Fruit fly (Drosophila melanogaster) whole organism, wandering third instar larva: Measurements from ENCODE around the gene Traf-like.
A peak's percentile ranks its signal among the peaks of the same experiment; 100 is the strongest.

Experiments used
- Abd-B ChIP-seq: fragments of >200 bp; optimal IDR thresholded peaks from 2 replicates; lab custom pipeline; 2017; ENCODE audit warnings: missing biosample characterization, missing genetic modification characterization
- CG32264 ChIP-seq: fragments of 200-800 bp; sonication (Bioruptor generic); optimal IDR thresholded peaks from 2 replicates; lab custom pipeline; 2016; ENCODE audit warnings: missing biosample characterization, missing genetic modification characterization
- CG9705 ChIP-seq: fragments of 200-800 bp; sonication (Bioruptor generic); optimal IDR thresholded peaks from 2 replicates; lab custom pipeline; 2018; ENCODE audit warnings: missing biosample characterization, mild to moderate bottlenecking, missing genetic modification characterization
- CrebA ChIP-seq: fragments of 200-800 bp; sonication (Bioruptor generic); optimal IDR thresholded peaks from 2 replicates; lab custom pipeline; 2016; ENCODE audit warnings: missing biosample characterization, mild to moderate bottlenecking, missing genetic modification characterization, borderline replicate concordance
- Dfd ChIP-seq: fragments of >200 bp; optimal IDR thresholded peaks from 2 replicates; lab custom pipeline; 2017; ENCODE audit warnings: missing biosample characterization, missing genetic modification characterization
- Dif ChIP-seq: fragments of 200-275, 200-300 bp; sonication (Bioruptor generic); optimal IDR thresholded peaks from 2 replicates; lab custom pipeline; 2018; ENCODE audit warnings: missing biosample characterization, missing genetic modification characterization; ENCODE audit not compliant: partially characterized antibody
- GATAd ChIP-seq: sonication (Bioruptor generic); optimal IDR thresholded peaks from 2 replicates; lab custom pipeline; 2016; ENCODE audit warnings: missing biosample characterization, missing genetic modification characterization
- HLH106 ChIP-seq: fragments of 200-800 bp; optimal IDR thresholded peaks from 3 replicates; lab custom pipeline; 2019; ENCODE audit warnings: missing biosample characterization, mild to moderate bottlenecking, missing genetic modification characterization, moderate library complexity
- Hnf4 ChIP-seq: fragments of 200-800 bp; sonication (Bioruptor generic); optimal IDR thresholded peaks from 2 replicates; lab custom pipeline; 2016; ENCODE audit warnings: missing biosample characterization, mild to moderate bottlenecking, missing genetic modification characterization
- Hr78 ChIP-seq: fragments of >200 bp; optimal IDR thresholded peaks from 2 replicates; lab custom pipeline; 2017; ENCODE audit warnings: missing biosample characterization, missing genetic modification characterization
- Hr83 ChIP-seq: fragments of 200-300 bp; sonication (Bioruptor generic); optimal IDR thresholded peaks from 2 replicates; lab custom pipeline; 2016; ENCODE audit warnings: missing biosample characterization, mild to moderate bottlenecking, missing genetic modification characterization, moderate library complexity; ENCODE audit not compliant: poor library complexity, severe bottlenecking
- Jra ChIP-seq: sonication (Bioruptor generic); optimal IDR thresholded peaks from 2 replicates; lab custom pipeline; 2016; ENCODE audit warnings: missing biosample characterization, missing genetic modification characterization
- Mio ChIP-seq: sonication (Bioruptor generic); optimal IDR thresholded peaks from 2 replicates; lab custom pipeline; 2016; ENCODE audit warnings: missing biosample characterization, missing genetic modification characterization
- Myc ChIP-seq: fragments of >200 bp; optimal IDR thresholded peaks from 2 replicates; lab custom pipeline; 2017
- N ChIP-seq: fragments of >200 bp; optimal IDR thresholded peaks from 2 replicates; lab custom pipeline; 2018; ENCODE audit warnings: missing biosample characterization, missing external identifiers, missing genetic modification characterization
- OdsH ChIP-seq: fragments of 200-800 bp; sonication (Bioruptor generic); optimal IDR thresholded peaks from 2 replicates; lab custom pipeline; 2016; ENCODE audit warnings: missing biosample characterization, mild to moderate bottlenecking, missing genetic modification characterization
- Rel ChIP-seq, 2 experiments: fragments of 200-800 bp; sonication (Bioruptor generic) in 1 of 2; optimal IDR thresholded peaks; 2 replicates in 1 of 2; 3 replicates in 1 of 2; lab custom pipeline; 2016 to 2019; ENCODE audit warnings: mild to moderate bottlenecking in 2 of 2, missing biosample characterization in 2 of 2, missing genetic modification characterization in 2 of 2, moderate library complexity in 1 of 2
- Sp1 ChIP-seq: fragments of 200-800 bp; sonication (Bioruptor generic); optimal IDR thresholded peaks from 3 replicates; lab custom pipeline; 2019; ENCODE audit warnings: missing biosample characterization, mild to moderate bottlenecking, missing genetic modification characterization, moderate library complexity
- Vsx2 ChIP-seq: fragments of 200-300, 225-300 bp; sonication (Bioruptor generic); optimal IDR thresholded peaks from 2 replicates; lab custom pipeline; 2018; ENCODE audit warnings: missing biosample characterization, missing genetic modification characterization; ENCODE audit not compliant: partially characterized antibody
- br ChIP-seq: fragments of 200-800 bp; sonication (Bioruptor generic); optimal IDR thresholded peaks from 2 replicates; lab custom pipeline; 2016; ENCODE audit warnings: missing biosample characterization, missing genetic modification characterization
- brk ChIP-seq: fragments of 200-800 bp; sonication (Bioruptor generic); optimal IDR thresholded peaks from 2 replicates; lab custom pipeline; 2016; ENCODE audit warnings: missing biosample characterization, mild to moderate bottlenecking, missing genetic modification characterization
- dl ChIP-seq, 2 experiments: fragments of 175-275, 200-275 bp in 1 of 2; fragments of 200-275 bp in 1 of 2; sonication (Bioruptor generic); optimal IDR thresholded peaks; lab custom pipeline; 2018; ENCODE audit warnings: mild to moderate bottlenecking in 2 of 2, missing biosample characterization in 2 of 2, missing genetic modification characterization in 2 of 2, moderate library complexity in 2 of 2; ENCODE audit not compliant: partially characterized antibody in 2 of 2, insufficient read depth in 1 of 2
- dmrt93B ChIP-seq: fragments of 200-800 bp; sonication (Bioruptor generic); optimal IDR thresholded peaks from 2 replicates; lab custom pipeline; 2018; ENCODE audit warnings: missing biosample characterization, mild to moderate bottlenecking, missing genetic modification characterization
- dsf ChIP-seq: sonication (Bioruptor generic); optimal IDR thresholded peaks from 2 replicates; lab custom pipeline; 2016; ENCODE audit warnings: missing biosample characterization, missing genetic modification characterization, borderline replicate concordance
- ey ChIP-seq: fragments of 200-800 bp; sonication (Bioruptor generic); optimal IDR thresholded peaks from 2 replicates; lab custom pipeline; 2016; ENCODE audit warnings: missing biosample characterization, missing genetic modification characterization
- foxo ChIP-seq, 2 experiments: fragments of 200-800 bp; sonication (Bioruptor generic); optimal IDR thresholded peaks; 2 replicates in 1 of 2; 3 replicates in 1 of 2; lab custom pipeline; 2016 to 2017; ENCODE audit warnings: missing biosample characterization in 2 of 2, missing genetic modification characterization in 2 of 2
- fru ChIP-seq: fragments of 200-800 bp; sonication (Bioruptor generic); optimal IDR thresholded peaks from 3 replicates; lab custom pipeline; 2016; ENCODE audit warnings: missing biosample characterization, mild to moderate bottlenecking, missing genetic modification characterization
- h ChIP-seq: fragments of 200-800 bp; sonication (Bioruptor generic); optimal IDR thresholded peaks from 3 replicates; lab custom pipeline; 2016; ENCODE audit warnings: missing biosample characterization, mild to moderate bottlenecking, missing genetic modification characterization
- jim ChIP-seq: fragments of 175-275, 200-325 bp; sonication (Bioruptor generic); optimal IDR thresholded peaks from 2 replicates; lab custom pipeline; 2016; ENCODE audit warnings: missing biosample characterization, mild to moderate bottlenecking, missing genetic modification characterization
- lola ChIP-seq: fragments of >200 bp; optimal IDR thresholded peaks from 2 replicates; lab custom pipeline; 2017; ENCODE audit warnings: missing biosample characterization, missing genetic modification characterization
- pan ChIP-seq: fragments of >200 bp; optimal IDR thresholded peaks from 2 replicates; lab custom pipeline; 2017
- psq ChIP-seq: fragments of 200-800 bp; sonication (Bioruptor generic); optimal IDR thresholded peaks from 3 replicates; lab custom pipeline; 2017; ENCODE audit warnings: missing biosample characterization, mild to moderate bottlenecking, missing genetic modification characterization, moderate library complexity
- rgr ChIP-seq: fragments of 200-800 bp; sonication (Bioruptor generic); optimal IDR thresholded peaks from 3 replicates; lab custom pipeline; 2016; ENCODE audit warnings: missing biosample characterization, mild to moderate bottlenecking, missing genetic modification characterization
- sage ChIP-seq: fragments of 200-800 bp; sonication (Bioruptor generic); optimal IDR thresholded peaks from 2 replicates; lab custom pipeline; 2016; ENCODE audit warnings: missing biosample characterization, mild to moderate bottlenecking, missing genetic modification characterization
- sv ChIP-seq: fragments of 200-800 bp; sonication (Bioruptor generic); optimal IDR thresholded peaks from 3 replicates; lab custom pipeline; 2016; ENCODE audit warnings: missing biosample characterization, missing genetic modification characterization
- tai ChIP-seq: sonication (Bioruptor generic); optimal IDR thresholded peaks from 2 replicates; lab custom pipeline; 2016; ENCODE audit warnings: missing biosample characterization, missing genetic modification characterization
- usp ChIP-seq: fragments of >200 bp; optimal IDR thresholded peaks from 2 replicates; lab custom pipeline; 2017; ENCODE audit warnings: missing biosample characterization, missing genetic modification characterization
- woc ChIP-seq: sonication (Bioruptor generic); optimal IDR thresholded peaks from 2 replicates; lab custom pipeline; 2016; ENCODE audit warnings: missing biosample characterization, mild to moderate bottlenecking, missing genetic modification characterization

Traf-like gene

DNA sequence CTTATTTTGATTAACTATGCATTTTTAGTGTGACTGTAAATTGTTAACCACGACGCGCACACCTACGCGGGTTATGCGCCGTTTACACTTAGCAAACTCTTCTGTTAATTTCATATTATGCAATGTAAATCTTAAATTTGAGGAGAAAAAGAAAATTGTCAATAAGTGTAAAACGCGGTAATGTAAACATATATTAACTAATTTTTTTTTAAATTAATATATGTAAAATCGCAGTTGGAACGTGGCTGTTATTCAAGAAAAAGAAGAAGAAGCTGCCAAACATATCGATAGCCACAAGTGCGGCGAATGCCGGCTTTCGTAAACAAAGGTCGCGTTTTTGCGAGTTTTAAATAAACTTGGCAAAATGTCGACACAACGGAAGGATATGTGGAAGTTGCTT, 23.4 kb upstream of the Traf-like start, which contains the start of the genes TH1 and mei-41:
Gene TH1, minus strand, starts transcription at position 42 of the 400 bp plus-strand sequence.
Gene mei-41, plus strand, starts transcription at position 302 of the 400 bp plus-strand sequence.
- TF ChIP-seq usp (GFP tag; lab: Kevin White, UChicago): no peak
- no peak for TF ChIP-seq jim (GFP tag; lab: Kevin White, UChicago)
- no peak for TF ChIP-seq rgr (GFP tag; lab: Kevin White, UChicago)
- no peak for TF ChIP-seq br (GFP tag; lab: Kevin White, UChicago)
- peak; percentile 44 for TF ChIP-seq OdsH
- TF ChIP-seq pan (lab: Kevin White, UChicago): no peak
- TF ChIP-seq Mio (GFP tag; lab: Kevin White, UChicago): no peak
- TF ChIP-seq Jra (GFP tag; lab: Kevin White, UChicago): no peak
- no peak for TF ChIP-seq brk
- TF ChIP-seq tai (GFP tag; lab: Kevin White, UChicago): no peak
- peak; percentile 26 for TF ChIP-seq Rel (GFP tag; optimal IDR thresholded peaks at IDR 0.05; lab: Kevin White, UChicago)
- TF ChIP-seq Rel (tag; optimal IDR thresholded peaks at IDR 0.05; lab: Kevin White, UChicago): no peak
- no peak for TF ChIP-seq Hnf4 (GFP tag; lab: Kevin White, UChicago)
- TF ChIP-seq ey: peak; percentile 62
- no peak for TF ChIP-seq woc (GFP tag; lab: Kevin White, UChicago)
- TF ChIP-seq CG32264 (GFP tag; lab: Kevin White, UChicago): no peak
- peak; percentile 94 for TF ChIP-seq HLH106 (tag; lab: Kevin White, UChicago)
- TF ChIP-seq Myc (lab: Kevin White, UChicago): no peak
- peak; percentile 50 for TF ChIP-seq sv (GFP tag; lab: Kevin White, UChicago)
- peak; percentile 82 for TF ChIP-seq N (GFP tag; lab: Kevin White, UChicago)
- no peak for TF ChIP-seq Dif (GFP tag; lab: Kevin White, UChicago)
- TF ChIP-seq Hr83: no peak
- TF ChIP-seq fru (GFP tag; lab: Kevin White, UChicago): no peak
- TF ChIP-seq psq (GFP tag; lab: Kevin White, UChicago): peak; percentile 71
- peak; percentile 70 for TF ChIP-seq CG9705 (GFP tag; lab: Kevin White, UChicago)
- no peak for TF ChIP-seq dsf (GFP tag; lab: Kevin White, UChicago)
- peak; percentile 58 for TF ChIP-seq Hr78 (GFP tag; lab: Kevin White, UChicago)
- TF ChIP-seq dmrt93B: peak; percentile 88
- TF ChIP-seq GATAd (GFP tag; lab: Kevin White, UChicago): no peak
- TF ChIP-seq Vsx2 (GFP tag; lab: Kevin White, UChicago): no peak
- no peak for TF ChIP-seq h (GFP tag; lab: Kevin White, UChicago)
- TF ChIP-seq Dfd (GFP tag; lab: Kevin White, UChicago): no peak
- TF ChIP-seq lola (GFP tag; lab: Kevin White, UChicago): no peak
- no peak for TF ChIP-seq sage (GFP tag; lab: Kevin White, UChicago)
- TF ChIP-seq dl (GFP tag; optimal IDR thresholded peaks at IDR 0.05; lab: Kevin White, UChicago; ENCODE audit: insufficient read depth in 1 of 2, partially characterized antibody in 2 of 2): no peak
- TF ChIP-seq Sp1 (GFP tag; lab: Kevin White, UChicago): peak; percentile 83
- TF ChIP-seq foxo (GFP tag; optimal IDR thresholded peaks at IDR 0.05; lab: Kevin White, UChicago): no peak
- TF ChIP-seq Abd-B (GFP tag; lab: Kevin White, UChicago): peak; percentile 67
- TF ChIP-seq CrebA (GFP tag; lab: Kevin White, UChicago): no peak

DNA sequence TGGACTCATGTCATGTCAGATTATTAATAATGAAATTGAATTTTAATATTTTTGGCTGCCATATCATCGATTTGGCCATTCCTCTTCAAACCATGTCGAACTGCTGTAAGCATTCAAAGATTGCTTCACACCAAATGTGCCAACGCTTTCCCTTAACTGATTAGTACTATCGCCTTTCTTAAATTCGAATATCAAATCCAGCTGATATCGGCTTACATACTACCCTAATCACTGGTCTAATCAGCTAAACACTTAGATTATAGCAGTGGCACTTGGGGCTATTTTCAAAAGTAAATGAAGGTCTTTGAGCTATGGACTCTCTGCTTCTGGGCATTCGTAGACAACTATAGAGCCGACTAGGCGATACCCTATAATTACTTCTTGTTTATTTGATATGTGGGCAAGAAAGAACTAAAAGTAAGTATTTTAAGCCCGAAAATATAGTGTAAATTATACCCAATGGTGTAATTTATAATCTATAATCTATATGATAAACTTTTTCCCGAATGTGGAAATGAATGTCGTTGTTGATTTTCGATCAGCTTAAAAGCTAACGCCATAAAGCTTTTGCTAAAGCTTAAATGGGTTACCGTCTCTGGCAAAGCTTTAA, 10.9 kb upstream of the Traf-like start:
- TF ChIP-seq Rel (GFP tag; optimal IDR thresholded peaks at IDR 0.05; lab: Kevin White, UChicago): no peak
- no peak for TF ChIP-seq Rel (tag; optimal IDR thresholded peaks at IDR 0.05; lab: Kevin White, UChicago)
- peak; percentile 61 for TF ChIP-seq sv (GFP tag; lab: Kevin White, UChicago)
- TF ChIP-seq br (GFP tag; lab: Kevin White, UChicago): peak; percentile 56
- TF ChIP-seq fru (GFP tag; lab: Kevin White, UChicago): peak; percentile 77
- TF ChIP-seq woc (GFP tag; lab: Kevin White, UChicago): no peak
- TF ChIP-seq OdsH: peak; percentile 73
- TF ChIP-seq HLH106 (tag; lab: Kevin White, UChicago): peak; percentile 33
- peak; percentile 40 for TF ChIP-seq CG32264 (GFP tag; lab: Kevin White, UChicago)
- peak; percentile 64 for TF ChIP-seq ey
- no peak for TF ChIP-seq brk
- TF ChIP-seq psq (GFP tag; lab: Kevin White, UChicago): peak; percentile 44
- TF ChIP-seq foxo (GFP tag; optimal IDR thresholded peaks at IDR 0.05; lab: Kevin White, UChicago): peak in 1 of 2 experiments; percentile 73
- TF ChIP-seq h (GFP tag; lab: Kevin White, UChicago): peak; percentile 82
